Worm (Caenorhabditis elegans): ENCODE data around the gene ugt-12.
A peak's percentile ranks its signal among the peaks of the same experiment; 100 is the strongest.

The ugt-12 gene

ce11 chrV:4918091-4918624, 28.7 kb upstream of the ugt-12 start, which contains the start of gene C02E7.7:
C02E7.7 (minus strand) TSS chrV:4918574.
- no peak for TF ChIP-seq drap-1 (GFP tag; optimal IDR thresholded peaks at IDR 0.05)
- TF ChIP-seq elt-3 (tag; optimal IDR thresholded peaks at IDR 0.05): no peak
- no peak for TF ChIP-seq elt-1 (tag; optimal IDR thresholded peaks at IDR 0.05; ENCODE audit: borderline replicate concordance, insufficient read depth)
- TF ChIP-seq zip-8 (tag; optimal IDR thresholded peaks at IDR 0.05): no peak
- TF ChIP-seq nhr-2 (tag; optimal IDR thresholded peaks at IDR 0.05): no peak
- no peak for TF ChIP-seq ztf-11 (tag; optimal IDR thresholded peaks at IDR 0.05)
- no peak for TF ChIP-seq ham-2 (GFP tag; optimal IDR thresholded peaks at IDR 0.05)
- TF ChIP-seq bed-3 (GFP tag; optimal IDR thresholded peaks at IDR 0.05): no peak
- no peak for TF ChIP-seq tbx-8 (GFP tag; optimal IDR thresholded peaks at IDR 0.05)
- no peak for TF ChIP-seq mab-5 (tag; optimal IDR thresholded peaks at IDR 0.05)
- TF ChIP-seq sptf-1 (tag; optimal IDR thresholded peaks at IDR 0.05): no peak
- no peak for TF ChIP-seq lsy-2 (tag; optimal IDR thresholded peaks at IDR 0.05)
- TF ChIP-seq mep-1 (tag; optimal IDR thresholded peaks at IDR 0.05): no peak

ce11 chrV:4914879-4915278, 25.4 kb upstream of the ugt-12 start, which contains the start of gene H23N18.6:
H23N18.6 (minus strand) TSS chrV:4915079.
- TF ChIP-seq pha-4 (tag; optimal IDR thresholded peaks at IDR 0.05) (no peak), lin-32 (GFP tag; optimal IDR thresholded peaks at IDR 0.05) (no peak), ceh-43 (GFP tag; optimal IDR thresholded peaks at IDR 0.05) (no peak), snpc-4 (tag; optimal IDR thresholded peaks at IDR 0.05) (no peak), mep-1 (tag; optimal IDR thresholded peaks at IDR 0.05) (no peak), flh-1 (GFP tag; optimal IDR thresholded peaks at IDR 0.05) (no peak), nhr-28 (tag; optimal IDR thresholded peaks at IDR 0.05) (no peak), lin-13 (tag; optimal IDR thresholded peaks at IDR 0.05) (no peak), nhr-12 (tag; optimal IDR thresholded peaks at IDR 0.05) (no peak), ham-2 (GFP tag; optimal IDR thresholded peaks at IDR 0.05) (no peak), sem-2 (GFP tag; optimal IDR thresholded peaks at IDR 0.05) (no peak), drap-1 (GFP tag; optimal IDR thresholded peaks at IDR 0.05) (no peak), bed-3 (GFP tag; optimal IDR thresholded peaks at IDR 0.05) (no peak), lsy-2 (tag; optimal IDR thresholded peaks at IDR 0.05) (no peak), nhr-76 (tag; optimal IDR thresholded peaks at IDR 0.05) (no peak), cnd-1 (tag; optimal IDR thresholded peaks at IDR 0.05) (no peak), M03D4.4 (tag; optimal IDR thresholded peaks at IDR 0.05) (no peak), ces-1 (GFP tag; optimal IDR thresholded peaks at IDR 0.05) (no peak), sptf-1 (tag; optimal IDR thresholded peaks at IDR 0.05) (no peak), elt-3 (tag; optimal IDR thresholded peaks at IDR 0.05) (no peak)

ce11 chrV:4913853-4914252, 24.4 kb upstream of the ugt-12 start:
- no peak for TF ChIP-seq hlh-1 (tag; optimal IDR thresholded peaks at IDR 0.05)
- TF ChIP-seq unc-39 (tag; optimal IDR thresholded peaks at IDR 0.05): no peak
- TF ChIP-seq flh-1 (GFP tag; optimal IDR thresholded peaks at IDR 0.05): no peak
- no peak for TF ChIP-seq ceh-43 (GFP tag; optimal IDR thresholded peaks at IDR 0.05)
- no peak for TF ChIP-seq M03D4.4 (tag; optimal IDR thresholded peaks at IDR 0.05)
- no peak for TF ChIP-seq ceh-39 (tag; optimal IDR thresholded peaks at IDR 0.05)
- no peak for TF ChIP-seq nhr-2 (tag; optimal IDR thresholded peaks at IDR 0.05)
- no peak for TF ChIP-seq mab-5 (tag; optimal IDR thresholded peaks at IDR 0.05)

- TF ChIP-seq ham-2 (GFP tag; optimal IDR thresholded peaks at IDR 0.05) (no peak), elt-1 (tag; optimal IDR thresholded peaks at IDR 0.05; ENCODE audit: borderline replicate concordance, insufficient read depth) (peak; percentile 0)
These were observed 22.9 kb upstream of the ugt-12 start, which contains the start of gene H23N18.5 for ce11 chrV:4912313-4912712. H23N18.5 (minus strand) TSS chrV:4912381.

- no peak for TF ChIP-seq ceh-39 (tag; optimal IDR thresholded peaks at IDR 0.05)
- no peak for TF ChIP-seq lin-13 (tag; optimal IDR thresholded peaks at IDR 0.05)
- TF ChIP-seq ces-1 (GFP tag; optimal IDR thresholded peaks at IDR 0.05): no peak
- TF ChIP-seq mep-1 (tag; optimal IDR thresholded peaks at IDR 0.05): no peak
- TF ChIP-seq elt-3 (tag; optimal IDR thresholded peaks at IDR 0.05): no peak
- no peak for TF ChIP-seq M03D4.4 (tag; optimal IDR thresholded peaks at IDR 0.05)
- no peak for TF ChIP-seq ztf-11 (tag; optimal IDR thresholded peaks at IDR 0.05)
- no peak for TF ChIP-seq unc-39 (tag; optimal IDR thresholded peaks at IDR 0.05)
- no peak for TF ChIP-seq tbx-8 (GFP tag; optimal IDR thresholded peaks at IDR 0.05)
- no peak for TF ChIP-seq elt-1 (tag; optimal IDR thresholded peaks at IDR 0.05; ENCODE audit: borderline replicate concordance, insufficient read depth)
- no peak for TF ChIP-seq ceh-83 (GFP tag; optimal IDR thresholded peaks at IDR 0.05)
- TF ChIP-seq nhr-2 (tag; optimal IDR thresholded peaks at IDR 0.05): no peak
These were observed 19.2 kb upstream of the ugt-12 start, which contains the start of gene ugt-13 for ce11 chrV:4908591-4908990. ugt-13 (plus strand) TSS chrV:4908884.

All from whole organism, mixed stage, embryonic.